Worm (Caenorhabditis elegans): ENCODE measurements around the gene nhr-286.

- TF ChIP-seq snpc-4 (tag; optimal IDR thresholded peaks at IDR 0.05) (no peak), nhr-10 (tag; optimal IDR thresholded peaks at IDR 0.05) (no peak), mdl-1 (tag; optimal IDR thresholded peaks at IDR 0.05) (no peak), nhr-11 (tag; optimal IDR thresholded peaks at IDR 0.05) (no peak), crh-2 (tag; optimal IDR thresholded peaks at IDR 0.05) (no peak), skn-1 (tag; optimal IDR thresholded peaks at IDR 0.05) (no peak), nhr-12 (tag; optimal IDR thresholded peaks at IDR 0.05) (no peak), dmd-4 (tag; optimal IDR thresholded peaks at IDR 0.05) (no peak), aly-2 (tag; optimal IDR thresholded peaks at IDR 0.05) (no peak), zag-1 (tag; optimal IDR thresholded peaks at IDR 0.05) (no peak), F13H6.1 (tag; optimal IDR thresholded peaks at IDR 0.05) (no peak), nhr-77 (tag; optimal IDR thresholded peaks at IDR 0.05) (no peak)
Measured at ce11 chrV:7068861-7069260, 22.5 kb downstream of the nhr-286 start.

All from whole organism, L2 larva.